Fruit fly (Drosophila melanogaster) S2 (cell line): ENCODE results near the gene Srp9.

Experiments used
- CG8478 ChIP-seq: fragments of >200 bp; optimal IDR thresholded peaks from 2 replicates; lab custom pipeline; 2018
- CTCF ChIP-seq, 2 experiments: fragments of >200 bp; optimal IDR thresholded peaks; 2 replicates each; lab custom pipeline; 2018

DNA sequence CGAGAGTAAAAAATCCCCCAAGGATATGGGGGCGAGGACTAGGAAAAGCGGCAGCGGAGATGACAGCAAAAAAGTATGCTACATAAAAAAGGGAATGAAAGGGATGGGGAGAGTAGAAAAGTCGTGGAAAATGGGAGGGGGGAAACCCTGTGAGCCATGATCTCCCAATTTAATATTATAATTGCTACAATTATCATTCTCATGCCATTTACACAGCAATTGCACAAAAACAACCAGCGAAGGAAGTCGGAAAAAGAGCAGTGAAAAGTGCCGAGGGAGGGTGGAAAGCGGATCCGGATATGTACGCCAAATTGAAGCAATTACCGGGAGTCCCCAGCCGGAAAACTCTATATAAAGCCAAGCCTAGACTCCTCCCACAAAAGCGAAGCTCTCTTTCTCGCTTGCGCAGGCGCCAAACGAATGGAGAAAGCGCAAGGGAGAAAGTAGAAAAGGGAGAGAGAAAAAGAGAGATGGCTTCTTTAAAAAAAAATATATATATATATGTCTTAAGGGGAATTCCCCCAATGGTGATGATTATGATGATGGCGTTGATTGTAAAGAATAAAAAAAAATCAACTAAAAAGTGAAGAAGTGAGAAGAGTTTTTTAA, 32.4 kb downstream of the Srp9 start:
- TF ChIP-seq CTCF (optimal IDR thresholded peaks at IDR 0.05; lab: Kevin White, UChicago): no peak
- TF ChIP-seq CG8478 (lab: Kevin White, UChicago): no peak
